Worm (Caenorhabditis elegans) whole organism, late embryonic: ENCODE data around the gene vit-2.

Experiments used
- C08G9.2 ChIP-seq: sonication (generic microtip); optimal IDR thresholded peaks from 2 replicates; lab custom pipeline; 2016; ENCODE audit warnings: mild to moderate bottlenecking, missing genetic modification characterization, moderate library complexity, missing compliant biosample characterization
- K09A11.1 ChIP-seq: sonication (generic microtip); optimal IDR thresholded peaks from 2 replicates; lab custom pipeline; 2017; ENCODE audit warnings: antibody characterized with exemption, mild to moderate bottlenecking, missing genetic modification characterization, missing compliant biosample characterization; ENCODE audit not compliant: insufficient read depth
- dmd-4 ChIP-seq: sonication (generic microtip); optimal IDR thresholded peaks from 2 replicates; lab custom pipeline; 2016; ENCODE audit warnings: borderline replicate concordance, missing genetic modification characterization, missing compliant biosample characterization
- eyg-1 ChIP-seq: sonication (generic microtip); optimal IDR thresholded peaks from 2 replicates; lab custom pipeline; 2016; ENCODE audit warnings: missing genotype, missing genetic modification characterization, missing compliant biosample characterization
- hlh-30 ChIP-seq: sonication (generic microtip); optimal IDR thresholded peaks from 2 replicates; lab custom pipeline; 2017; ENCODE audit warnings: antibody characterized with exemption, missing genetic modification characterization, missing compliant biosample characterization; ENCODE audit not compliant: insufficient read depth
- hlh-6 ChIP-seq: sonication (generic microtip); optimal IDR thresholded peaks from 2 replicates; lab custom pipeline; 2016; ENCODE audit warnings: missing genotype, missing genetic modification characterization, missing compliant biosample characterization
- pag-3 ChIP-seq: sonication (generic microtip); optimal IDR thresholded peaks from 2 replicates; lab custom pipeline; 2016; ENCODE audit warnings: missing compliant biosample characterization, missing genetic modification characterization, borderline replicate concordance
- pat-9 ChIP-seq: fragments of 200-800 bp; sonication (Bioruptor generic); optimal IDR thresholded peaks from 2 replicates; lab custom pipeline; 2018; ENCODE audit warnings: mild to moderate bottlenecking, missing genetic modification characterization, moderate library complexity, missing compliant biosample characterization
- pha-2 ChIP-seq: sonication (generic microtip); optimal IDR thresholded peaks from 2 replicates; lab custom pipeline; 2017; ENCODE audit warnings: mild to moderate bottlenecking, missing genetic modification characterization, missing compliant biosample characterization
- pha-4 ChIP-seq: fragments of 150-350 bp; optimal IDR thresholded peaks from 2 replicates; lab custom pipeline; 2018; ENCODE audit warnings: missing biosample characterization, missing genetic modification reagents, missing genetic modification characterization
- sox-4 ChIP-seq: sonication (generic microtip); optimal IDR thresholded peaks from 2 replicates; lab custom pipeline; 2017; ENCODE audit warnings: mild to moderate bottlenecking, missing genetic modification characterization, inconsistent platforms, missing compliant biosample characterization
- syd-9 ChIP-seq: sonication (generic microtip); optimal IDR thresholded peaks from 2 replicates; lab custom pipeline; 2016; ENCODE audit warnings: mild to moderate bottlenecking, missing genetic modification characterization, moderate library complexity, missing compliant biosample characterization
- tbx-7 ChIP-seq: sonication (generic microtip); optimal IDR thresholded peaks from 2 replicates; lab custom pipeline; 2016; ENCODE audit warnings: missing genotype, missing genetic modification characterization, missing compliant biosample characterization
- unc-55 ChIP-seq: sonication (generic microtip); optimal IDR thresholded peaks from 2 replicates; lab custom pipeline; 2017; ENCODE audit warnings: missing biosample characterization, missing genetic modification reagents, missing genetic modification characterization

ce11 chrX:5119246-5119645, 18.4 kb downstream of the vit-2 start:
- TF ChIP-seq unc-55 (no peak), hlh-6 (tag; lab: Kevin White, UChicago) (no peak), hlh-30 (tag; lab: Kevin White, UChicago) (no peak), pha-2 (no peak), pat-9 (tag; lab: Kevin White, UChicago) (no peak), pag-3 (tag; lab: Kevin White, UChicago) (no peak), eyg-1 (tag; lab: Kevin White, UChicago) (no peak), syd-9 (tag; lab: Kevin White, UChicago) (no peak), pha-4 (no peak), tbx-7 (tag; lab: Kevin White, UChicago) (no peak), C08G9.2 (tag; lab: Kevin White, UChicago) (no peak), dmd-4 (no peak), K09A11.1 (no peak), sox-4 (tag; lab: Kevin White, UChicago) (no peak)
